Fruit fly (Drosophila melanogaster): ENCODE results near the gene Muc18B.

DNA sequence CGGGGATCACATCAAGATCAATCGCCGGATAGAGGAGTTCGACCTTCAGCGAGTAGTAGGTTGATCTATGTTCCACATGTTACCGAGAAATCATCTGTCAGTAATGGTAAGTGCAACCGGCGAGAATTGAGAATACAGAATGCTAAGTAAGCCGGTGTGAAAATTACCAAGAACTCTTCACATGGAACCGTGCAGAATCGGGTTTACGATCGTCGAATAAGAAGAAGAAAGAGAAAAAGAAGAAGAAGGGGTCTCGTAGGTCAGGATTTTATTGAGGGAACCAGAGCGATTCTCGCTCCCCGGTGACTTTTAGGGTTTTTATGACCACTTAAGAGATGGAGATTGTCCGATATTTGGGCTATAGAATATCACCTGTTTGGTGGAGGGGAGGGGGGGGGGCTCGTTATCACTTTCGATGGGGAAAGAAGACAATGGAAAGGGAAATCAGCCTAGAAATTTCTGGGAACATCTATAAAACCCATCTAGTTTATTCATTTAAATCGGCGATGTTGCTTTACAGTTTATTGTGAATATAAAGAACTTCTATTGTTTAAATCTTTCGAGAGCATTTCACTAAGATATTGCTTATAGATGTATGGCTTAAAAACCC, 5.8 kb downstream of the Muc18B start:
- no peak for TF ChIP-seq CG15336 (GFP tag; IDR thresholded peaks at IDR 0.05)
- no peak for TF ChIP-seq Blimp-1 (GFP tag; optimal IDR thresholded peaks at IDR 0.05)
- TF ChIP-seq CG11762 (GFP tag; optimal IDR thresholded peaks at IDR 0.05; ENCODE audit: insufficient read depth), result no peak
- no peak for TF ChIP-seq Gug (GFP tag; IDR thresholded peaks at IDR 0.05)
- TF ChIP-seq CG9139 (GFP tag; optimal IDR thresholded peaks at IDR 0.05), result no peak
- TF ChIP-seq ss (GFP tag; optimal IDR thresholded peaks at IDR 0.05), result no peak
- TF ChIP-seq CG31627 (GFP tag; optimal IDR thresholded peaks at IDR 0.05), result no peak
- no peak for TF ChIP-seq fkh (GFP tag; optimal IDR thresholded peaks at IDR 0.05)
- no peak for TF ChIP-seq Hr39 (GFP tag; optimal IDR thresholded peaks at IDR 0.05)
- no peak for TF ChIP-seq pdm3 (GFP tag; optimal IDR thresholded peaks at IDR 0.05)
- TF ChIP-seq vri (GFP tag; optimal IDR thresholded peaks at IDR 0.05), result no peak
